1 fruit fly cellular context compared by ENCODE assay signal in genomic region chr3L:11091943-11092609, dm6.
TF ChIP-seq lines count a peak whose summit lies in the region.

No protein-coding gene starts in this region.

TF ChIP-seq in whole organism, embryonic, 481 proteins besides CTCF, POLR2A, EP300 and RAD21 (continued from another document and continues in another):
- TF ChIP-seq ranshi (GFP tag; IDR thresholded peaks at IDR 0.05; lab: Robert Waterston, UW) (peak; percentile 13; the same call in 1 of the 2 replicates), CG10543 (GFP tag; optimal IDR thresholded peaks at IDR 0.05; lab: Kevin White, UChicago) (no peak), Fer3 (tag; optimal IDR thresholded peaks at IDR 0.05; lab: Kevin White, UChicago) (peak; percentile 24), bcd (GFP tag; optimal IDR thresholded peaks at IDR 0.05; lab: Kevin White, UChicago) (peak; percentile 43), row (GFP tag; IDR thresholded peaks at IDR 0.05; lab: Robert Waterston, UW) (no peak; the same call in 1 of the 3 replicates), ham (GFP tag; IDR thresholded peaks at IDR 0.05; lab: Robert Waterston, UW) (no peak), CG8290 (GFP tag; optimal IDR thresholded peaks at IDR 0.05; lab: Kevin White, UChicago) (peak; percentile 80), CG8290 (tag; optimal IDR thresholded peaks at IDR 0.05; lab: Kevin White, UChicago) (peak; percentile 55 to 78), repo (GFP tag; optimal IDR thresholded peaks at IDR 0.05; lab: Kevin White, UChicago) (peak; percentile 56), org-1 (GFP tag; optimal IDR thresholded peaks at IDR 0.05; lab: Kevin White, UChicago) (no peak), Abd-B (GFP tag; optimal IDR thresholded peaks at IDR 0.05; lab: Kevin White, UChicago) (peak; percentile 28), Adf1 (GFP tag; IDR thresholded peaks at IDR 0.05; lab: Robert Waterston, UW) (no peak), Stat92E (GFP tag; optimal IDR thresholded peaks at IDR 0.05; lab: Kevin White, UChicago) (no peak), Sox102F (GFP tag; optimal IDR thresholded peaks at IDR 0.05; lab: Kevin White, UChicago) (no peak), CG6272 (GFP tag; IDR thresholded peaks at IDR 0.05; lab: Robert Waterston, UW) (peak; percentile 76), Dad (GFP tag; optimal IDR thresholded peaks at IDR 0.05; lab: Kevin White, UChicago) (peak; percentile 58), sna (GFP tag; IDR thresholded peaks at IDR 0.05; lab: Robert Waterston, UW; ENCODE audit: partially characterized antibody) (no peak), CG33213 (GFP tag; optimal IDR thresholded peaks at IDR 0.05; lab: Kevin White, UChicago) (peak; percentile 63), pb (GFP tag; optimal IDR thresholded peaks at IDR 0.05; lab: Kevin White, UChicago) (peak; percentile 20), ken (GFP tag; IDR thresholded peaks at IDR 0.05; lab: Robert Waterston, UW) (peak; percentile 73), ash1 (GFP tag; optimal IDR thresholded peaks at IDR 0.05; lab: Kevin White, UChicago) (peak; percentile 55), crp (GFP tag; optimal IDR thresholded peaks at IDR 0.05; lab: Kevin White, UChicago) (peak in 1 of 2 experiments; percentile 39), dpn (GFP tag; optimal IDR thresholded peaks at IDR 0.05; lab: Kevin White, UChicago) (peak; percentile 68 to 74), CG18262 (tag; optimal IDR thresholded peaks at IDR 0.05; lab: Kevin White, UChicago) (peak; percentile 45), CG17186 (GFP tag; optimal IDR thresholded peaks at IDR 0.05; lab: Kevin White, UChicago) (peak; percentile 27), CG15514 (GFP tag; optimal IDR thresholded peaks at IDR 0.05; lab: Kevin White, UChicago) (peak; percentile 62), Tbp (GFP tag; optimal IDR thresholded peaks at IDR 0.05; lab: Kevin White, UChicago) (no peak), NC2α (GFP tag; optimal IDR thresholded peaks at IDR 0.05; lab: Kevin White, UChicago) (no peak), CG8924 (tag; optimal IDR thresholded peaks at IDR 0.05; lab: Kevin White, UChicago) (no peak), CG2712 (tag; optimal IDR thresholded peaks at IDR 0.05; lab: Kevin White, UChicago) (peak; percentile 24), MTF-1 (GFP tag; optimal IDR thresholded peaks at IDR 0.05; lab: Kevin White, UChicago; ENCODE audit: borderline replicate concordance) (peak; percentile 28), sens (GFP tag; lab: Kevin White, UChicago) (peak; percentile 6), Bteb2 (GFP tag; optimal IDR thresholded peaks at IDR 0.05; lab: Kevin White, UChicago) (no peak), az2 (GFP tag; optimal IDR thresholded peaks at IDR 0.05; lab: Kevin White, UChicago) (peak; percentile 27), z (GFP tag; IDR thresholded peaks at IDR 0.05; lab: Robert Waterston, UW) (no peak), ems (GFP tag; optimal IDR thresholded peaks at IDR 0.05; lab: Kevin White, UChicago) (peak; percentile 41), corto (GFP tag; optimal IDR thresholded peaks at IDR 0.05; lab: Kevin White, UChicago) (peak; percentile 47), pan (optimal IDR thresholded peaks at IDR 0.05; lab: Kevin White, UChicago) (no peak), pan (GFP tag; optimal IDR thresholded peaks at IDR 0.05 in 1 of 2, IDR thresholded peaks at IDR 0.05 in 1 of 2) (peak in 1 of 2 experiments; percentile 64), CG1024 (GFP tag; IDR thresholded peaks at IDR 0.05; lab: Robert Waterston, UW) (no peak), CG13894 (tag; optimal IDR thresholded peaks at IDR 0.05; lab: Kevin White, UChicago) (no peak), pzg (GFP tag; optimal IDR thresholded peaks at IDR 0.05; lab: Kevin White, UChicago) (peak; percentile 41), D (optimal IDR thresholded peaks at IDR 0.05; lab: Kevin White, UChicago) (no peak), D (GFP tag; optimal IDR thresholded peaks at IDR 0.05; lab: Kevin White, UChicago) (peak; percentile 5), CG1529 (GFP tag; optimal IDR thresholded peaks at IDR 0.05; lab: Kevin White, UChicago) (peak; percentile 3), Oli (tag; optimal IDR thresholded peaks at IDR 0.05; lab: Kevin White, UChicago) (peak; percentile 6), ssp (GFP tag; IDR thresholded peaks at IDR 0.05; lab: Robert Waterston, UW) (no peak), CG8478 (optimal IDR thresholded peaks at IDR 0.05; lab: Kevin White, UChicago) (no peak), slou (GFP tag; optimal IDR thresholded peaks at IDR 0.05; lab: Kevin White, UChicago) (no peak), mam (GFP tag; optimal IDR thresholded peaks at IDR 0.05; lab: Kevin White, UChicago) (peak; percentile 64), ttk (GFP tag; IDR thresholded peaks at IDR 0.05; lab: Robert Waterston, UW) (no peak), CG16815 (GFP tag; optimal IDR thresholded peaks at IDR 0.05; lab: Kevin White, UChicago) (peak; percentile 37), HHEX (GFP tag; optimal IDR thresholded peaks at IDR 0.05; lab: Kevin White, UChicago) (peak; percentile 69), CG11560 (tag; IDR thresholded peaks at IDR 0.05; lab: Robert Waterston, UW) (no peak), CG7839 (tag; optimal IDR thresholded peaks at IDR 0.05; lab: Kevin White, UChicago) (peak; percentile 43), pnt (GFP tag; optimal IDR thresholded peaks at IDR 0.05; lab: Kevin White, UChicago) (no peak), onecut (GFP tag; IDR thresholded peaks at IDR 0.05; lab: Robert Waterston, UW) (peak; percentile 56; the same call in 1 of the 2 replicates), CG2116 (GFP tag; optimal IDR thresholded peaks at IDR 0.05; lab: Kevin White, UChicago) (peak; percentile 6), YL-1 (GFP tag; optimal IDR thresholded peaks at IDR 0.05; lab: Kevin White, UChicago) (peak; percentile 25), Mad (GFP tag; optimal IDR thresholded peaks at IDR 0.05; lab: Kevin White, UChicago) (peak; percentile 45), gro (GFP tag; optimal IDR thresholded peaks at IDR 0.05; lab: Kevin White, UChicago) (peak; percentile 47), CG13624 (GFP tag; optimal IDR thresholded peaks at IDR 0.05; lab: Kevin White, UChicago) (peak; percentile 74), ato (GFP tag; IDR thresholded peaks at IDR 0.05; lab: Robert Waterston, UW; ENCODE audit: partially characterized antibody) (0 out of 2 replicates have a peak, but pooled peaks have one; percentile 25), tx (GFP tag; optimal IDR thresholded peaks at IDR 0.05; lab: Kevin White, UChicago) (peak; percentile 25), Chrac-16 (GFP tag; optimal IDR thresholded peaks at IDR 0.05; lab: Kevin White, UChicago) (peak; percentile 30), sob (GFP tag; IDR thresholded peaks at IDR 0.05; lab: Robert Waterston, UW) (peak; percentile 78), CG8281 (tag; optimal IDR thresholded peaks at IDR 0.05; lab: Kevin White, UChicago) (no peak), CG3281 (GFP tag; optimal IDR thresholded peaks at IDR 0.05; lab: Kevin White, UChicago) (peak; percentile 35), CG2678 (tag; optimal IDR thresholded peaks at IDR 0.05; lab: Kevin White, UChicago) (no peak), CG11093 (GFP tag; IDR thresholded peaks at IDR 0.05; lab: Robert Waterston, UW) (no peak), CG14667 (GFP tag; IDR thresholded peaks at IDR 0.05; lab: Robert Waterston, UW) (no peak), stc (GFP tag; IDR thresholded peaks at IDR 0.05; lab: Robert Waterston, UW) (0 out of 2 replicates have a peak, but pooled peaks have one; percentile 9), dysf (GFP tag; IDR thresholded peaks at IDR 0.05; lab: Robert Waterston, UW) (no peak), HLH3B (GFP tag; IDR thresholded peaks at IDR 0.05; lab: Robert Waterston, UW) (no peak), Deaf1 (tag; optimal IDR thresholded peaks at IDR 0.05; lab: Kevin White, UChicago) (peak; percentile 60), CG17612 (GFP tag; IDR thresholded peaks at IDR 0.05; lab: Robert Waterston, UW) (no peak), zen2 (GFP tag; IDR thresholded peaks at IDR 0.05; lab: Robert Waterston, UW; ENCODE audit: partially characterized antibody) (no peak), Gug (GFP tag; IDR thresholded peaks at IDR 0.05; lab: Robert Waterston, UW) (peak; percentile 44; the same call in 2 of the 4 replicates), zen (tag; optimal IDR thresholded peaks at IDR 0.05; lab: Kevin White, UChicago) (no peak), Six4 (GFP tag; optimal IDR thresholded peaks at IDR 0.05; lab: Kevin White, UChicago) (peak; percentile 28), CG42726 (GFP tag; IDR thresholded peaks at IDR 0.05; lab: Robert Waterston, UW; ENCODE audit: partially characterized antibody) (no peak), CG4424 (GFP tag; optimal IDR thresholded peaks at IDR 0.05; lab: Kevin White, UChicago) (peak; percentile 51), sr (GFP tag; IDR thresholded peaks at IDR 0.05; lab: Robert Waterston, UW) (peak; percentile 96), twi (tag; optimal IDR thresholded peaks at IDR 0.05; lab: Kevin White, UChicago) (no peak), CG11504 (tag; optimal IDR thresholded peaks at IDR 0.05; lab: Kevin White, UChicago) (peak; percentile 7), CG11696 (GFP tag; IDR thresholded peaks at IDR 0.05; lab: Robert Waterston, UW) (no peak), CG15011 (GFP tag; optimal IDR thresholded peaks at IDR 0.05; lab: Kevin White, UChicago) (no peak), chif (GFP tag; optimal IDR thresholded peaks at IDR 0.05; lab: Kevin White, UChicago) (peak; percentile 13 to 47), CG15696 (tag; optimal IDR thresholded peaks at IDR 0.05; lab: Kevin White, UChicago) (no peak), fd64A (GFP tag; optimal IDR thresholded peaks at IDR 0.05; lab: Kevin White, UChicago) (no peak), en (GFP tag; optimal IDR thresholded peaks at IDR 0.05; lab: Kevin White, UChicago) (peak; percentile 14), CG10274 (GFP tag; optimal IDR thresholded peaks at IDR 0.05; lab: Kevin White, UChicago) (no peak), CG7786 (GFP tag; optimal IDR thresholded peaks at IDR 0.05; lab: Kevin White, UChicago) (peak; percentile 31), CG13296 (GFP tag; optimal IDR thresholded peaks at IDR 0.05; lab: Kevin White, UChicago) (no peak), HLH4C (GFP tag; IDR thresholded peaks at IDR 0.05; lab: Robert Waterston, UW; ENCODE audit: partially characterized antibody) (no peak), gcm (GFP tag; optimal IDR thresholded peaks at IDR 0.05; lab: Kevin White, UChicago) (no peak), sqz (GFP tag; optimal IDR thresholded peaks at IDR 0.05; lab: Kevin White, UChicago) (peak; percentile 56), yki (optimal IDR thresholded peaks at IDR 0.05; lab: Kevin White, UChicago) (no peak), CG3847 (GFP tag; IDR thresholded peaks at IDR 0.05; lab: Robert Waterston, UW) (peak; percentile 80), CG12071 (GFP tag; optimal IDR thresholded peaks at IDR 0.05; lab: Kevin White, UChicago) (no peak), Eip74EF (GFP tag; optimal IDR thresholded peaks at IDR 0.05; lab: Kevin White, UChicago) (no peak), CG13775 (GFP tag; optimal IDR thresholded peaks at IDR 0.05; lab: Kevin White, UChicago) (peak; percentile 7), CG6854 (GFP tag; optimal IDR thresholded peaks at IDR 0.05; lab: Kevin White, UChicago) (no peak), CG14050 (GFP tag; IDR thresholded peaks at IDR 0.05; lab: Robert Waterston, UW) (no peak), CG10565 (GFP tag; optimal IDR thresholded peaks at IDR 0.05; lab: Kevin White, UChicago) (no peak), chn (GFP tag; optimal IDR thresholded peaks at IDR 0.05; lab: Kevin White, UChicago) (peak; percentile 88), usp (GFP tag; optimal IDR thresholded peaks at IDR 0.05; lab: Kevin White, UChicago) (no peak), CG7556 (GFP tag; optimal IDR thresholded peaks at IDR 0.05; lab: Kevin White, UChicago) (peak; percentile 5), Oaz (GFP tag; IDR thresholded peaks at IDR 0.05; lab: Robert Waterston, UW) (no peak), Dip2 (GFP tag; IDR thresholded peaks at IDR 0.05; lab: Robert Waterston, UW) (no peak), tin (GFP tag; optimal IDR thresholded peaks at IDR 0.05; lab: Kevin White, UChicago) (peak; percentile 62), luna (GFP tag; optimal IDR thresholded peaks at IDR 0.05; lab: Kevin White, UChicago) (no peak), CG7963 (GFP tag; IDR thresholded peaks at IDR 0.05; lab: Robert Waterston, UW; ENCODE audit: partially characterized antibody) (0 out of 3 replicates have a peak, but pooled peaks have one; percentile 13), CG15269 (tag; optimal IDR thresholded peaks at IDR 0.05; lab: Kevin White, UChicago) (no peak), CG10979 (tag; optimal IDR thresholded peaks at IDR 0.05; lab: Kevin White, UChicago) (peak; percentile 23), Hand (GFP tag; optimal IDR thresholded peaks at IDR 0.05; lab: Kevin White, UChicago) (peak; percentile 30), Hmx (GFP tag; optimal IDR thresholded peaks at IDR 0.05; lab: Kevin White, UChicago) (no peak), BEAF-32 (GFP tag; optimal IDR thresholded peaks at IDR 0.05; lab: Kevin White, UChicago) (peak; percentile 1), CG8944 (GFP tag; optimal IDR thresholded peaks at IDR 0.05; lab: Kevin White, UChicago) (peak; percentile 53), Fer1 (GFP tag; optimal IDR thresholded peaks at IDR 0.05; lab: Kevin White, UChicago) (no peak), CG12391 (tag; optimal IDR thresholded peaks at IDR 0.05; lab: Kevin White, UChicago) (peak; percentile 34), gcm2 (GFP tag; optimal IDR thresholded peaks at IDR 0.05; lab: Kevin White, UChicago) (no peak), gsb (GFP tag; IDR thresholded peaks at IDR 0.05; lab: Robert Waterston, UW) (no peak), bab2 (GFP tag; optimal IDR thresholded peaks at IDR 0.05; lab: Kevin White, UChicago) (peak; percentile 4), her (GFP tag; optimal IDR thresholded peaks at IDR 0.05; lab: Kevin White, UChicago) (peak; percentile 61), Bgb (GFP tag; IDR thresholded peaks at IDR 0.05; lab: Robert Waterston, UW; ENCODE audit: partially characterized antibody) (no peak), Taf1 (GFP tag; IDR thresholded peaks at IDR 0.05; lab: Robert Waterston, UW) (0 out of 2 replicates have a peak, but pooled peaks have one; percentile 21), dan (GFP tag; IDR thresholded peaks at IDR 0.05; lab: Robert Waterston, UW) (no peak), Mes4 (GFP tag; optimal IDR thresholded peaks at IDR 0.05; lab: Kevin White, UChicago) (peak; percentile 57), trh (GFP tag; optimal IDR thresholded peaks at IDR 0.05; lab: Kevin White, UChicago) (no peak), CG12236 (GFP tag; optimal IDR thresholded peaks at IDR 0.05; lab: Kevin White, UChicago) (peak; percentile 4), CG6813 (GFP tag; optimal IDR thresholded peaks at IDR 0.05; lab: Kevin White, UChicago) (peak; percentile 27), Dp (GFP tag; optimal IDR thresholded peaks at IDR 0.05; lab: Kevin White, UChicago) (peak; percentile 2)
